Worm (Caenorhabditis elegans): ENCODE data around the gene inx-10.

ce11 chrV:9181669-9182250 lies 25.5 kb downstream of the inx-10 start, which contains the start of gene ptr-1:
- no peak for TF ChIP-seq snpc-4 (tag; optimal IDR thresholded peaks at IDR 0.05)
- no peak for TF ChIP-seq cnd-1 (tag; optimal IDR thresholded peaks at IDR 0.05)
- TF ChIP-seq pha-4 (tag; optimal IDR thresholded peaks at IDR 0.05): no peak
- no peak for TF ChIP-seq zip-8 (tag; optimal IDR thresholded peaks at IDR 0.05)
- peak; percentile 32 for TF ChIP-seq blmp-1 (tag; optimal IDR thresholded peaks at IDR 0.05)
- no peak for TF ChIP-seq elt-3 (tag; optimal IDR thresholded peaks at IDR 0.05)

All from whole organism, mixed stage, embryonic.